Worm (Caenorhabditis elegans): Measurements from ENCODE around the gene R11G1.1.

DNA sequence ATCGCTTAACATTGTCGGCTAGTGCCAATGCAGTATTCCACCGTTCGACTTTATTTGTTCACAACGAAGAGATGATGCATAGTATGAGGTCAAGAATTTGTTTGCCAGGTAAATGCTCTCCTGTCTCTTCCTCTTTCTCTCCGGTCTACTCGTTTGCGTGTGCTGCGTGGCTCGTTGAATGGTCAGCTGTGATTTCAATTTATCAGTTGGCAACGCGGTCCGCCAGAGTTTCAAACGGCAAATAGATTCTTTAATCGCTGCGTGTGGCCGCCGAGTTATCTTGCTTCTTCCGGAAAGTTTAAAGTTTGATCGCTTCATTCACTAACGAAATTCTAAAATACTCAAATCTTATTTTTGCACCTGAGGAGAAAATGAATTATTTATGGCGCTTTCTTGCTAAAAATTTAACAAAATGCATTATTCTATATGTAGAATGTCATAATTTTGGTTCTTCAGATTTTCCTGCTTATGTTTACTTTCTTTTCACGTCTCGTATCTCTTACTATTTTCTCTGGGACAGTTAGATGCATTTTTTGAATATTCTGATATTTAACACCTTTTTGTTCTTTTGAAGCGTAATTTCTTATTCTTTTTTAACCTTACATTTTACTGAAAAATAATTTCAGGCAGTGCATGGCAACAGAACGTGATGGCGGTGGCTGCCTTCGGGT is 21.4 kb downstream of the R11G1.1 start, which contains the start of gene tsp-17:
- TF ChIP-seq ztf-29 (GFP tag; IDR thresholded peaks at IDR 0.05) (no peak), ref-1 (GFP tag; conservative IDR thresholded peaks at IDR 0.05) (no peak), cog-1 (tag; optimal IDR thresholded peaks at IDR 0.05) (no peak), tab-1 (GFP tag; IDR thresholded peaks at IDR 0.05) (no peak), T22C8.4 (GFP tag; IDR thresholded peaks at IDR 0.05) (no peak), klf-2 (GFP tag; conservative IDR thresholded peaks at IDR 0.05) (no peak), flt-1 (GFP tag; IDR thresholded peaks at IDR 0.05) (no peak), ztf-23 (GFP tag; IDR thresholded peaks at IDR 0.05) (no peak)
